Worm (Caenorhabditis elegans): ENCODE results near the gene F08G2.8.
A peak's percentile ranks its signal among the peaks of the same experiment; 100 is the strongest.

Gene F08G2.8

ce11 chrII:13872191-13872889, 20.2 kb downstream of the F08G2.8 start, which contains the start of the genes cup-14 and ndub-8 (continued):
- TF ChIP-seq ztf-25 (GFP tag; IDR thresholded peaks at IDR 0.05) = no peak
- no peak for TF ChIP-seq nfya-2 (GFP tag; IDR thresholded peaks at IDR 0.05)
- peak; percentile 76 for TF ChIP-seq ztf-28 (GFP tag; IDR thresholded peaks at IDR 0.05)
- peak; percentile 71; the same call in 1 of the 2 replicates for TF ChIP-seq B0019.2 (GFP tag; conservative IDR thresholded peaks at IDR 0.05)
- TF ChIP-seq Y67H2A.10 (GFP tag; conservative IDR thresholded peaks at IDR 0.05) = peak; percentile 68
- peak; percentile 81 for TF ChIP-seq C17E4.6 (GFP tag; IDR thresholded peaks at IDR 0.05)
- peak; percentile 13 for TF ChIP-seq rpc-1 (optimal IDR thresholded peaks at IDR 0.05)
- TF ChIP-seq rpc-1 (tag; optimal IDR thresholded peaks at IDR 0.05) = no peak
- TF ChIP-seq F39B2.1 (GFP tag; IDR thresholded peaks at IDR 0.05) = no peak
- peak; percentile 19 for TF ChIP-seq ztf-18 (tag; optimal IDR thresholded peaks at IDR 0.05)
- TF ChIP-seq ceh-91 (GFP tag; IDR thresholded peaks at IDR 0.05) = peak; percentile 84
- TF ChIP-seq F23B12.7 (tag; optimal IDR thresholded peaks at IDR 0.05; ENCODE audit: insufficient read depth) = peak; percentile 35
- peak; percentile 100 for TF ChIP-seq hmg-1.2 (GFP tag; IDR thresholded peaks at IDR 0.05)
- no peak for TF ChIP-seq chd-7 (tag; optimal IDR thresholded peaks at IDR 0.05)
- TF ChIP-seq K11D2.4 (GFP tag; IDR thresholded peaks at IDR 0.05) = peak; percentile 81
- peak; percentile 97 for TF ChIP-seq madf-6 (GFP tag; IDR thresholded peaks at IDR 0.05)
- peak; percentile 88 for TF ChIP-seq ekl-4 (GFP tag; IDR thresholded peaks at IDR 0.05)
- TF ChIP-seq F49E8.2 (tag; optimal IDR thresholded peaks at IDR 0.05; ENCODE audit: insufficient read depth) = peak; percentile 76
- TF ChIP-seq tlf-1 (GFP tag; optimal IDR thresholded peaks at IDR 0.05) = peak; percentile 83
- TF ChIP-seq cebp-1 (GFP tag; IDR thresholded peaks at IDR 0.05) = no peak
- peak; percentile 83 for TF ChIP-seq cebp-1 (tag; optimal IDR thresholded peaks at IDR 0.05)
- peak; percentile 99 for TF ChIP-seq lsl-1 (GFP tag; optimal IDR thresholded peaks at IDR 0.05)
- TF ChIP-seq nhr-80 (tag; optimal IDR thresholded peaks at IDR 0.05) = peak; percentile 7
- TF ChIP-seq repo-1 (tag; optimal IDR thresholded peaks at IDR 0.05) = peak; percentile 21
- TF ChIP-seq nhr-179 (tag; optimal IDR thresholded peaks at IDR 0.05) = no peak
- TF ChIP-seq egrh-3 (GFP tag; IDR thresholded peaks at IDR 0.05) = 0 out of 2 replicates have a peak, but pooled peaks have one; percentile 6
- peak; percentile 6 for TF ChIP-seq him-1 (tag; optimal IDR thresholded peaks at IDR 0.05)
- peak; percentile 73 for TF ChIP-seq dpl-1 (GFP tag; optimal IDR thresholded peaks at IDR 0.05)
- TF ChIP-seq tbp1 (GFP tag; optimal IDR thresholded peaks at IDR 0.05) = peak; percentile 67
- no peak; the same call in 1 of the 2 replicates for TF ChIP-seq attf-3 (GFP tag; conservative IDR thresholded peaks at IDR 0.05)
- no peak for TF ChIP-seq F55B11.4 (tag; optimal IDR thresholded peaks at IDR 0.05; ENCODE audit: borderline replicate concordance, insufficient read depth)
- peak; percentile 63 for TF ChIP-seq attf-5 (GFP tag; optimal IDR thresholded peaks at IDR 0.05)
- peak; percentile 84 for TF ChIP-seq xnd-1 (tag; optimal IDR thresholded peaks at IDR 0.05)
- TF ChIP-seq ZK185.1 (tag; optimal IDR thresholded peaks at IDR 0.05; ENCODE audit: poor library complexity, severe bottlenecking) = no peak
- peak; percentile 27 for TF ChIP-seq K12H6.12 (tag; optimal IDR thresholded peaks at IDR 0.05)
- peak; percentile 80 for TF ChIP-seq madf-8 (GFP tag; conservative IDR thresholded peaks at IDR 0.05)
- peak; percentile 93 for TF ChIP-seq D2030.7 (GFP tag; IDR thresholded peaks at IDR 0.05)
- no peak for TF ChIP-seq ets-4 (GFP tag; optimal IDR thresholded peaks at IDR 0.05)
- peak; percentile 85 for TF ChIP-seq lin-54 (GFP tag; optimal IDR thresholded peaks at IDR 0.05)
- TF ChIP-seq mcd-1 (GFP tag; IDR thresholded peaks at IDR 0.05) = peak; percentile 82
- peak in 1 of 2 experiments; percentile 23 for TF ChIP-seq let-607 (tag; optimal IDR thresholded peaks at IDR 0.05)
- peak; percentile 89 for TF ChIP-seq snpc-3.4 (tag; optimal IDR thresholded peaks at IDR 0.05)
- peak; percentile 78 for TF ChIP-seq nfyb-1 (GFP tag; IDR thresholded peaks at IDR 0.05)
- no peak for TF ChIP-seq mes-4 (tag; optimal IDR thresholded peaks at IDR 0.05)
- no peak for TF ChIP-seq cebp-2 (GFP tag; IDR thresholded peaks at IDR 0.05)
- peak; percentile 45 for TF ChIP-seq ceh-100 (GFP tag; IDR thresholded peaks at IDR 0.05)
- 0 out of 2 replicates have a peak, but pooled peaks have one; percentile 23 for TF ChIP-seq aptf-2 (GFP tag; conservative IDR thresholded peaks at IDR 0.05)
